ENCODE assay signal across 2 fruit fly cellular contexts in the genomic region with DNA sequence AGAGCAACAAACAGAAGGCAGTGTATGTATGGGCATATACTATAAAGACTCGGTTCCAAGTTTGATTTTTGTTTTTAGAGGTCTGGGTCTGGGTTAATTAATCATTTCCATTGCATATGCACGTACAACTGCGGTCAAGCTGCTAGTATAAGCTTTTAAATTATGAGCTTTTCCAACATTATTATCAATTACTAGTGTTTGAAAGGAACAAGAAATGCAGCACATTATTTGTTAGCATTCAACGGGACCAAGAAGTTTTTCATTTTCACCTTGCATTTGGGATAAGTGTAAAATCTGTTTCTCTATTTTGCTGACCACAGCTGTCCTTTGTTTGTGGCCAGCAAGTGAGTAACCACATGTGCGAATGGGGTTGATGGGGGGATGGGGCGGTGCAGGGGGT.
TF ChIP-seq lines count a peak whose summit lies in the region.

No protein-coding gene starts in this region.

TF ChIP-seq in whole organism, embryonic, 481 proteins besides CTCF, POLR2A, EP300 and RAD21 (continued from another document and continues in another):
- TF ChIP-seq kay (GFP tag; optimal IDR thresholded peaks at IDR 0.05; lab: Kevin White, UChicago) (no peak), onecut (GFP tag; IDR thresholded peaks at IDR 0.05; lab: Robert Waterston, UW) (peak; percentile 30; the same call in 1 of the 2 replicates), her (GFP tag; optimal IDR thresholded peaks at IDR 0.05; lab: Kevin White, UChicago) (no peak), CG4617 (GFP tag; optimal IDR thresholded peaks at IDR 0.05; lab: Kevin White, UChicago; ENCODE audit: borderline replicate concordance) (no peak), CG17612 (GFP tag; IDR thresholded peaks at IDR 0.05; lab: Robert Waterston, UW) (no peak), Bteb2 (GFP tag; optimal IDR thresholded peaks at IDR 0.05; lab: Kevin White, UChicago) (no peak), Dfd (GFP tag; optimal IDR thresholded peaks at IDR 0.05; lab: Kevin White, UChicago) (no peak), Nf-YC (tag; optimal IDR thresholded peaks at IDR 0.05; lab: Kevin White, UChicago) (no peak), Usf (GFP tag; optimal IDR thresholded peaks at IDR 0.05; lab: Kevin White, UChicago) (no peak), bab2 (GFP tag; optimal IDR thresholded peaks at IDR 0.05; lab: Kevin White, UChicago) (no peak), CG4707 (GFP tag; optimal IDR thresholded peaks at IDR 0.05; lab: Kevin White, UChicago) (no peak), knrl (GFP tag; IDR thresholded peaks at IDR 0.05; lab: Robert Waterston, UW; ENCODE audit: partially characterized antibody) (no peak), NC2α (GFP tag; optimal IDR thresholded peaks at IDR 0.05; lab: Kevin White, UChicago) (no peak), slp2 (GFP tag; optimal IDR thresholded peaks at IDR 0.05; lab: Kevin White, UChicago) (no peak), repo (GFP tag; optimal IDR thresholded peaks at IDR 0.05; lab: Kevin White, UChicago) (no peak), HLHmδ (GFP tag; optimal IDR thresholded peaks at IDR 0.05; lab: Kevin White, UChicago) (no peak), CG32767 (GFP tag; IDR thresholded peaks at IDR 0.05; lab: Robert Waterston, UW) (no peak), oc (tag; optimal IDR thresholded peaks at IDR 0.05; lab: Kevin White, UChicago) (no peak), CG34422 (GFP tag; IDR thresholded peaks at IDR 0.05; lab: Robert Waterston, UW) (0 out of 3 replicates have a peak, but pooled peaks have one; percentile 49), caup (GFP tag; optimal IDR thresholded peaks at IDR 0.05; lab: Kevin White, UChicago; ENCODE audit: severe bottlenecking) (no peak), Sin3A (optimal IDR thresholded peaks at IDR 0.05; lab: Kevin White, UChicago) (no peak), Atf-2 (GFP tag; optimal IDR thresholded peaks at IDR 0.05; lab: Kevin White, UChicago) (no peak), Blimp-1 (GFP tag; optimal IDR thresholded peaks at IDR 0.05; lab: Kevin White, UChicago) (peak; percentile 28), Lim3 (GFP tag; IDR thresholded peaks at IDR 0.05; lab: Robert Waterston, UW) (no peak), sug (tag; optimal IDR thresholded peaks at IDR 0.05; lab: Kevin White, UChicago) (no peak), CG2202 (tag; optimal IDR thresholded peaks at IDR 0.05; lab: Kevin White, UChicago) (no peak), CG4360 (GFP tag; IDR thresholded peaks at IDR 0.05; lab: Robert Waterston, UW) (no peak), CG6683 (GFP tag; optimal IDR thresholded peaks at IDR 0.05; lab: Kevin White, UChicago) (no peak), p53 (GFP tag; optimal IDR thresholded peaks at IDR 0.05; lab: Kevin White, UChicago) (no peak), Jarid2 (GFP tag; optimal IDR thresholded peaks at IDR 0.05; lab: Kevin White, UChicago) (no peak), CG13424 (tag; optimal IDR thresholded peaks at IDR 0.05; lab: Kevin White, UChicago) (peak; percentile 41), Sox102F (GFP tag; optimal IDR thresholded peaks at IDR 0.05; lab: Kevin White, UChicago) (peak; percentile 71), scrt (GFP tag; optimal IDR thresholded peaks at IDR 0.05; lab: Kevin White, UChicago) (no peak), pho (GFP tag; optimal IDR thresholded peaks at IDR 0.05; lab: Kevin White, UChicago) (no peak), Bdp1 (GFP tag; optimal IDR thresholded peaks at IDR 0.05; lab: Kevin White, UChicago) (no peak), emc (GFP tag; optimal IDR thresholded peaks at IDR 0.05; lab: Kevin White, UChicago) (no peak), Hr3 (GFP tag; optimal IDR thresholded peaks at IDR 0.05; lab: Kevin White, UChicago) (peak; percentile 31), CG30403 (GFP tag; optimal IDR thresholded peaks at IDR 0.05; lab: Kevin White, UChicago) (peak; percentile 30), Asciz (GFP tag; optimal IDR thresholded peaks at IDR 0.05; lab: Kevin White, UChicago) (peak; percentile 20), disco-r (GFP tag; optimal IDR thresholded peaks at IDR 0.05; lab: Kevin White, UChicago) (no peak), psq (GFP tag; optimal IDR thresholded peaks at IDR 0.05; lab: Kevin White, UChicago) (no peak), CG8388 (GFP tag; optimal IDR thresholded peaks at IDR 0.05; lab: Kevin White, UChicago) (peak; percentile 30), jumu (GFP tag; optimal IDR thresholded peaks at IDR 0.05; lab: Kevin White, UChicago) (no peak), abd-A (tag; optimal IDR thresholded peaks at IDR 0.05; lab: Kevin White, UChicago) (no peak), CG6791 (GFP tag; IDR thresholded peaks at IDR 0.05; lab: Robert Waterston, UW; ENCODE audit: partially characterized antibody) (no peak), HHEX (GFP tag; optimal IDR thresholded peaks at IDR 0.05; lab: Kevin White, UChicago) (no peak), ttk (GFP tag; IDR thresholded peaks at IDR 0.05; lab: Robert Waterston, UW) (peak; percentile 54), cas (GFP tag; IDR thresholded peaks at IDR 0.05; lab: Robert Waterston, UW) (no peak), salm (tag; optimal IDR thresholded peaks at IDR 0.05; lab: Kevin White, UChicago) (no peak), Deaf1 (tag; optimal IDR thresholded peaks at IDR 0.05; lab: Kevin White, UChicago) (no peak), gfzf (GFP tag; optimal IDR thresholded peaks at IDR 0.05; lab: Kevin White, UChicago) (no peak), luna (GFP tag; optimal IDR thresholded peaks at IDR 0.05; lab: Kevin White, UChicago) (no peak), HLH3B (GFP tag; IDR thresholded peaks at IDR 0.05; lab: Robert Waterston, UW) (peak; percentile 64), grau (tag; optimal IDR thresholded peaks at IDR 0.05; lab: Kevin White, UChicago) (peak; percentile 45), kni (GFP tag; optimal IDR thresholded peaks at IDR 0.05; lab: Kevin White, UChicago) (no peak), CG8478 (optimal IDR thresholded peaks at IDR 0.05; lab: Kevin White, UChicago) (no peak), CG16815 (GFP tag; optimal IDR thresholded peaks at IDR 0.05; lab: Kevin White, UChicago) (no peak), phol (tag; optimal IDR thresholded peaks at IDR 0.05; lab: Kevin White, UChicago) (peak; percentile 53), CG31224 (GFP tag; IDR thresholded peaks at IDR 0.05; lab: Robert Waterston, UW) (no peak), Ptx1 (GFP tag; IDR thresholded peaks at IDR 0.05; lab: Robert Waterston, UW) (peak; percentile 65), CG7556 (GFP tag; optimal IDR thresholded peaks at IDR 0.05; lab: Kevin White, UChicago) (peak; percentile 15), E2f2 (GFP tag; IDR thresholded peaks at IDR 0.05; lab: Robert Waterston, UW) (peak; percentile 15; the same call in 1 of the 2 replicates), pan (optimal IDR thresholded peaks at IDR 0.05; lab: Kevin White, UChicago) (no peak), pan (GFP tag; optimal IDR thresholded peaks at IDR 0.05 in 1 of 2, IDR thresholded peaks at IDR 0.05 in 1 of 2) (peak in 1 of 2 experiments; percentile 49), CG12071 (GFP tag; optimal IDR thresholded peaks at IDR 0.05; lab: Kevin White, UChicago) (peak; percentile 51)

TF ChIP-seq in whole organism, prepupa, 60 proteins besides CTCF, POLR2A, EP300 and RAD21 (continued from another document):
- TF ChIP-seq Sox102F (GFP tag; optimal IDR thresholded peaks at IDR 0.05; lab: Kevin White, UChicago), result peak; percentile 64
- peak; percentile 66 for TF ChIP-seq topi (GFP tag; optimal IDR thresholded peaks at IDR 0.05; lab: Kevin White, UChicago)
- TF ChIP-seq salr (GFP tag; optimal IDR thresholded peaks at IDR 0.05; lab: Kevin White, UChicago), result peak; percentile 13 to 24
- peak; percentile 55 for TF ChIP-seq CG31627 (GFP tag; optimal IDR thresholded peaks at IDR 0.05; lab: Kevin White, UChicago)
- peak; percentile 21; the same call in 1 of the 2 replicates for TF ChIP-seq CG11294 (GFP tag; IDR thresholded peaks at IDR 0.05; lab: Robert Waterston, UW)
- no peak for TF ChIP-seq CG6854 (GFP tag; optimal IDR thresholded peaks at IDR 0.05; lab: Kevin White, UChicago)
- TF ChIP-seq CG6792 (GFP tag; optimal IDR thresholded peaks at IDR 0.05; lab: Kevin White, UChicago), result peak; percentile 60
- TF ChIP-seq ss (GFP tag; optimal IDR thresholded peaks at IDR 0.05; lab: Kevin White, UChicago), result peak in 1 of 2 experiments; percentile 35
- peak; percentile 59 for TF ChIP-seq CG7368 (GFP tag; optimal IDR thresholded peaks at IDR 0.05; lab: Kevin White, UChicago)
- TF ChIP-seq CG3032 (tag; optimal IDR thresholded peaks at IDR 0.05; lab: Kevin White, UChicago), result peak; percentile 34
- TF ChIP-seq CG34406 (GFP tag; optimal IDR thresholded peaks at IDR 0.05; lab: Kevin White, UChicago), result peak; percentile 57
- peak; percentile 68 for TF ChIP-seq Met (GFP tag; optimal IDR thresholded peaks at IDR 0.05; lab: Kevin White, UChicago)
- TF ChIP-seq CG8632 (GFP tag; optimal IDR thresholded peaks at IDR 0.05; lab: Kevin White, UChicago), result peak; percentile 75
- TF ChIP-seq eg (GFP tag; IDR thresholded peaks at IDR 0.05; lab: Robert Waterston, UW), result peak; percentile 60; the same call in 1 of the 3 replicates
- no peak for TF ChIP-seq CG6808 (GFP tag; optimal IDR thresholded peaks at IDR 0.05; lab: Kevin White, UChicago)
- TF ChIP-seq acj6 (GFP tag; optimal IDR thresholded peaks at IDR 0.05; lab: Kevin White, UChicago), result peak; percentile 62
- no peak for TF ChIP-seq spab (GFP tag; optimal IDR thresholded peaks at IDR 0.05; lab: Kevin White, UChicago)
- TF ChIP-seq CG11762 (GFP tag; optimal IDR thresholded peaks at IDR 0.05; lab: Kevin White, UChicago; ENCODE audit: insufficient read depth), result peak; percentile 39
- peak; percentile 56 for TF ChIP-seq cyc (GFP tag; optimal IDR thresholded peaks at IDR 0.05; lab: Kevin White, UChicago)
- peak; percentile 35 for TF ChIP-seq Sox14 (GFP tag; optimal IDR thresholded peaks at IDR 0.05; lab: Kevin White, UChicago)
- TF ChIP-seq CG11902 (GFP tag; optimal IDR thresholded peaks at IDR 0.05; lab: Kevin White, UChicago), result peak; percentile 58
- TF ChIP-seq CG15336 (GFP tag; IDR thresholded peaks at IDR 0.05; lab: Robert Waterston, UW), result peak; percentile 54
- peak; percentile 86 for TF ChIP-seq Eip78C (GFP tag; lab: Kevin White, UChicago)
- TF ChIP-seq Hr38 (GFP tag; optimal IDR thresholded peaks at IDR 0.05; lab: Kevin White, UChicago), result no peak
- TF ChIP-seq fkh (GFP tag; optimal IDR thresholded peaks at IDR 0.05; lab: Kevin White, UChicago), result no peak
- TF ChIP-seq CG16779 (tag; optimal IDR thresholded peaks at IDR 0.05; lab: Kevin White, UChicago), result no peak
- peak; percentile 35 for TF ChIP-seq CG10631 (GFP tag; optimal IDR thresholded peaks at IDR 0.05; lab: Kevin White, UChicago)
- TF ChIP-seq CG6163 (GFP tag; IDR thresholded peaks at IDR 0.05; lab: Robert Waterston, UW), result peak; percentile 62
- TF ChIP-seq dsx (GFP tag; optimal IDR thresholded peaks at IDR 0.05; lab: Kevin White, UChicago; ENCODE audit: poor library complexity, severe bottlenecking), result peak; percentile 23
- TF ChIP-seq Hr4 (GFP tag; optimal IDR thresholded peaks at IDR 0.05; lab: Kevin White, UChicago), result peak; percentile 36
- peak; percentile 67 for TF ChIP-seq Sox15 (GFP tag; optimal IDR thresholded peaks at IDR 0.05; lab: Kevin White, UChicago)
- TF ChIP-seq CG32006 (GFP tag; optimal IDR thresholded peaks at IDR 0.05; lab: Kevin White, UChicago), result peak; percentile 50
- TF ChIP-seq net (GFP tag; optimal IDR thresholded peaks at IDR 0.05; lab: Kevin White, UChicago), result peak; percentile 67
- peak; percentile 64 for TF ChIP-seq OdsH (GFP tag; optimal IDR thresholded peaks at IDR 0.05; lab: Kevin White, UChicago)
- peak; percentile 20 for TF ChIP-seq vri (GFP tag; optimal IDR thresholded peaks at IDR 0.05; lab: Kevin White, UChicago)
- TF ChIP-seq Ets96B (tag; optimal IDR thresholded peaks at IDR 0.05; lab: Kevin White, UChicago), result peak; percentile 45
- no peak for TF ChIP-seq Blimp-1 (GFP tag; optimal IDR thresholded peaks at IDR 0.05; lab: Kevin White, UChicago)
